Worm (Caenorhabditis elegans) whole organism, midembryonic: ENCODE measurements around the gene dop-2.

Experiments
- flt-1 ChIP-seq: fragments of 200-800 bp; sonication (Bioruptor generic); IDR thresholded peaks from 2 replicates; pipeline ENCODE4 v1.3.6; 2022; ENCODE audit warnings: missing genetic modification characterization, missing compliant biosample characterization
- ztf-29 ChIP-seq: fragments of 200-800 bp; sonication (Bioruptor generic); IDR thresholded peaks from 2 replicates; pipeline ENCODE4 v1.3.6; 2022; ENCODE audit warnings: missing genetic modification reagents, missing genetic modification characterization, missing compliant biosample characterization

DNA sequence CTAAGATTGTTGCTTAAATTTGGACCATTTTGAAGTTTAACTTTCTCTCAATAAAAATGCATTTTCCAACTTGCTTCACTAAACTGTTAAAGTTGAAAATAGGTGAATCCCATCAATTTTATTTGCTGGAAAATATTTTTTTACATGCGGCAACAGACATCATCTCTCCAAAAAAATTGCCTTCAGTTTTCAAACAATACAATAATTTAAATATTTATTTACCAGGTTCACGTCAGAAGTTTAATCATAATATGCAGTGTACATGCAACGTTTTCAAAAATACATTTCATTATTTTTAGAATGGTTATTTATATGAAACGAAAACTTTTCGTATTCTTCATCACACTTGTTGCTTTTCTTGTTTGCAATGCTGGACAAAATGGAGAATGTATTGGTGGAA lies 22.6 kb downstream of the dop-2 start, which contains the start of gene T06E4.5:
- TF ChIP-seq flt-1 (GFP tag; lab: Robert Waterston, UW) (no peak), ztf-29 (no peak)
